Worm (Caenorhabditis elegans) whole organism, late embryonic: ENCODE data around the gene ran-1.

ENCODE experiments used
- C08G9.2 ChIP-seq: sonication (generic microtip); optimal IDR thresholded peaks from 2 replicates; lab custom pipeline; 2016; ENCODE audit warnings: mild to moderate bottlenecking, missing genetic modification characterization, moderate library complexity, missing compliant biosample characterization
- C38D4.7 ChIP-seq: fragments of 200-800 bp; sonication (Bioruptor generic); optimal IDR thresholded peaks from 2 replicates; lab custom pipeline; 2018; ENCODE audit warnings: mild to moderate bottlenecking, missing genetic modification characterization, moderate library complexity, missing compliant biosample characterization
- T23F11.4 ChIP-seq: fragments of 200-800 bp; sonication (Bioruptor generic); optimal IDR thresholded peaks from 2 replicates; lab custom pipeline; 2018; ENCODE audit warnings: mild to moderate bottlenecking, missing genetic modification characterization, missing compliant biosample characterization
- Y22D7AL.16 ChIP-seq: sonication (generic microtip); optimal IDR thresholded peaks from 2 replicates; lab custom pipeline; 2016; ENCODE audit warnings: missing genetic modification characterization, missing compliant biosample characterization
- ahr-1 ChIP-seq: sonication (generic microtip); optimal IDR thresholded peaks from 2 replicates; lab custom pipeline; 2016; ENCODE audit warnings: missing genetic modification characterization, missing compliant biosample characterization
- ceh-14 ChIP-seq: sonication (generic microtip); optimal IDR thresholded peaks from 2 replicates; lab custom pipeline; 2016; ENCODE audit warnings: missing genotype, missing genetic modification characterization, missing compliant biosample characterization
- ceh-18 ChIP-seq: sonication (generic microtip); optimal IDR thresholded peaks from 2 replicates; lab custom pipeline; 2016; ENCODE audit warnings: missing genetic modification characterization, missing compliant biosample characterization
- ceh-19 ChIP-seq: fragments of 200-800 bp; sonication (Bioruptor generic); optimal IDR thresholded peaks from 2 replicates; lab custom pipeline; 2018; ENCODE audit warnings: mild to moderate bottlenecking, missing genetic modification characterization, missing compliant biosample characterization
- ceh-2 ChIP-seq: sonication (generic microtip); optimal IDR thresholded peaks from 2 replicates; lab custom pipeline; 2016; ENCODE audit warnings: missing genotype, missing genetic modification characterization, missing compliant biosample characterization
- ceh-24 ChIP-seq: sonication (generic microtip); optimal IDR thresholded peaks from 2 replicates; lab custom pipeline; 2016; ENCODE audit warnings: mild to moderate bottlenecking, missing genetic modification characterization, missing compliant biosample characterization
- ceh-30 ChIP-seq: fragments of 150-350 bp; optimal IDR thresholded peaks from 2 replicates; lab custom pipeline; 2014; ENCODE audit warnings: missing biosample characterization, missing genetic modification characterization
- ceh-31 ChIP-seq: sonication (generic microtip); optimal IDR thresholded peaks from 2 replicates; lab custom pipeline; 2016; ENCODE audit warnings: missing genetic modification characterization, missing compliant biosample characterization
- ceh-34 ChIP-seq: sonication (generic microtip); optimal IDR thresholded peaks from 2 replicates; lab custom pipeline; 2016; ENCODE audit warnings: mild to moderate bottlenecking, missing genetic modification characterization, missing compliant biosample characterization
- ceh-45 ChIP-seq: fragments of 200-800 bp; sonication (Bioruptor generic); IDR thresholded peaks from 2 replicates; pipeline ENCODE4 v1.3.6; 2022; ENCODE audit warnings: missing genetic modification reagents, missing genetic modification characterization, missing compliant biosample characterization
- ceh-48 ChIP-seq: sonication (generic microtip); optimal IDR thresholded peaks from 2 replicates; lab custom pipeline; 2016; ENCODE audit warnings: missing genetic modification characterization, inconsistent platforms, missing compliant biosample characterization
- che-1 ChIP-seq: sonication (generic microtip); optimal IDR thresholded peaks from 2 replicates; lab custom pipeline; 2016; ENCODE audit warnings: mild to moderate bottlenecking, missing genetic modification characterization, missing compliant biosample characterization
- dmd-4 ChIP-seq: sonication (generic microtip); optimal IDR thresholded peaks from 2 replicates; lab custom pipeline; 2016; ENCODE audit warnings: borderline replicate concordance, missing genetic modification characterization, missing compliant biosample characterization
- elt-2 ChIP-seq: sonication (generic microtip); optimal IDR thresholded peaks from 2 replicates; lab custom pipeline; 2016; ENCODE audit warnings: missing genetic modification reagents, missing genetic modification characterization, missing compliant biosample characterization
- ets-4 ChIP-seq: sonication (generic microtip); optimal IDR thresholded peaks from 2 replicates; lab custom pipeline; 2016; ENCODE audit warnings: missing genetic modification characterization, missing compliant biosample characterization
- fkh-10 ChIP-seq: fragments of 150-350 bp; optimal IDR thresholded peaks from 2 replicates; lab custom pipeline; 2014; ENCODE audit warnings: missing biosample characterization, missing genetic modification reagents, missing genetic modification characterization
- fkh-6 ChIP-seq: sonication (generic microtip); optimal IDR thresholded peaks from 2 replicates; lab custom pipeline; 2016; ENCODE audit warnings: missing genetic modification characterization, missing compliant biosample characterization
- hlh-13 ChIP-seq: fragments of 200-800 bp; sonication (Bioruptor generic); optimal IDR thresholded peaks from 2 replicates; lab custom pipeline; 2018; ENCODE audit warnings: mild to moderate bottlenecking, missing genetic modification characterization, missing compliant biosample characterization
- hlh-8 ChIP-seq: sonication (generic microtip); optimal IDR thresholded peaks from 2 replicates; lab custom pipeline; 2016; ENCODE audit warnings: missing genotype, missing genetic modification characterization, missing compliant biosample characterization
- lim-6 ChIP-seq: sonication (generic microtip); optimal IDR thresholded peaks from 2 replicates; lab custom pipeline; 2016; ENCODE audit warnings: missing genetic modification characterization, missing compliant biosample characterization
- madf-2 ChIP-seq: sonication (generic microtip); optimal IDR thresholded peaks from 2 replicates; lab custom pipeline; 2017; ENCODE audit warnings: missing genetic modification characterization, missing compliant biosample characterization
- nfya-1 ChIP-seq: sonication (generic microtip); optimal IDR thresholded peaks from 2 replicates; lab custom pipeline; 2017; ENCODE audit warnings: missing genetic modification characterization, mild to moderate bottlenecking, missing compliant biosample characterization, antibody characterized with exemption, moderate library complexity
- nhr-11 ChIP-seq: fragments of 150-350 bp; optimal IDR thresholded peaks from 2 replicates; lab custom pipeline; 2014; ENCODE audit warnings: missing biosample characterization, missing genetic modification characterization
- odd-2 ChIP-seq: sonication (generic microtip); optimal IDR thresholded peaks from 2 replicates; lab custom pipeline; 2017; ENCODE audit warnings: antibody characterized with exemption, mild to moderate bottlenecking, missing genetic modification characterization, missing compliant biosample characterization
- pat-9 ChIP-seq: fragments of 200-800 bp; sonication (Bioruptor generic); optimal IDR thresholded peaks from 2 replicates; lab custom pipeline; 2018; ENCODE audit warnings: mild to moderate bottlenecking, missing genetic modification characterization, moderate library complexity, missing compliant biosample characterization
- pax-1 ChIP-seq: fragments of 150-350 bp; optimal IDR thresholded peaks from 2 replicates; lab custom pipeline; 2014; ENCODE audit warnings: missing biosample characterization, missing genetic modification characterization
- pha-4 ChIP-seq: fragments of 150-350 bp; optimal IDR thresholded peaks from 2 replicates; lab custom pipeline; 2018; ENCODE audit warnings: missing biosample characterization, missing genetic modification reagents, missing genetic modification characterization
- pros-1 ChIP-seq: fragments of 150-350 bp; optimal IDR thresholded peaks from 2 replicates; lab custom pipeline; 2014; ENCODE audit warnings: missing biosample characterization, missing genetic modification reagents, missing genetic modification characterization
- ref-2 ChIP-seq: sonication (generic microtip); optimal IDR thresholded peaks from 2 replicates; lab custom pipeline; 2016; ENCODE audit warnings: missing genetic modification characterization, missing compliant biosample characterization
- sdc-2 ChIP-seq: sonication (generic microtip); optimal IDR thresholded peaks from 2 replicates; lab custom pipeline; 2016; ENCODE audit warnings: missing genotype, missing genetic modification characterization, missing compliant biosample characterization
- sox-4 ChIP-seq: sonication (generic microtip); optimal IDR thresholded peaks from 2 replicates; lab custom pipeline; 2017; ENCODE audit warnings: mild to moderate bottlenecking, missing genetic modification characterization, inconsistent platforms, missing compliant biosample characterization
- syd-9 ChIP-seq: sonication (generic microtip); optimal IDR thresholded peaks from 2 replicates; lab custom pipeline; 2016; ENCODE audit warnings: mild to moderate bottlenecking, missing genetic modification characterization, moderate library complexity, missing compliant biosample characterization
- ttx-3 ChIP-seq: sonication (generic microtip); optimal IDR thresholded peaks from 2 replicates; lab custom pipeline; 2016; ENCODE audit warnings: missing genetic modification reagents, missing genetic modification characterization, missing compliant biosample characterization
- unc-42 ChIP-seq: sonication (generic microtip); optimal IDR thresholded peaks from 2 replicates; lab custom pipeline; 2016; ENCODE audit warnings: missing genotype, missing genetic modification characterization, missing compliant biosample characterization
- unc-55 ChIP-seq: sonication (generic microtip); optimal IDR thresholded peaks from 2 replicates; lab custom pipeline; 2017; ENCODE audit warnings: missing biosample characterization, missing genetic modification reagents, missing genetic modification characterization

ran-1 gene

DNA sequence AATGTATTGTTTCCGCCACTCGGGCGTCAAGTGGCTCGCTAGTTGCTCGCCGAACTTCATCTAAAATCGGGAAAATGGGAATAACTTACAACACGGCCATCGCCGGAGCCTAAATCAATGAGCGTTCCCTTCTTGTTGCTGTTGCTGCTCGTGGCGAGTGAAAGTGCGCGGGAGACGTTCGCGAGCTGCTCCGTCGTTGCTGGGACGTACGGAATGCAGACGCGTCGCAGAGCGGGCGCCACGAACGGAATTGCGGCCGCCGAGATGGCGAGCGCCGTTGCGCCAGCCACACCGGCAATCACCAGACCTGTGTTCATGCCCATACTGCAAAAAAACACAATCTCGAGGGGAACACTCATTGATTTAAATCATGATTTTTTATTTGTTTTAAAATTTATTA, 41.0 kb downstream of the ran-1 start:
- TF ChIP-seq ceh-14 (tag; lab: Kevin White, UChicago) (no peak), sdc-2 (tag; lab: Kevin White, UChicago) (no peak), ceh-48 (tag; lab: Kevin White, UChicago) (no peak), ceh-18 (tag; lab: Kevin White, UChicago) (no peak), hlh-13 (GFP tag; lab: Kevin White, UChicago) (no peak), ceh-30 (tag; lab: Kevin White, UChicago) (no peak), ttx-3 (no peak), pha-4 (no peak), syd-9 (tag; lab: Kevin White, UChicago) (no peak), T23F11.4 (GFP tag; lab: Kevin White, UChicago) (no peak), ceh-19 (GFP tag; lab: Kevin White, UChicago) (no peak), C38D4.7 (GFP tag; lab: Kevin White, UChicago) (no peak), ceh-24 (tag; lab: Kevin White, UChicago) (no peak), fkh-6 (tag; lab: Kevin White, UChicago) (no peak), ets-4 (tag; lab: Kevin White, UChicago) (no peak), nhr-11 (tag; lab: Kevin White, UChicago) (no peak), dmd-4 (tag; lab: Kevin White, UChicago) (no peak), lim-6 (no peak)

DNA sequence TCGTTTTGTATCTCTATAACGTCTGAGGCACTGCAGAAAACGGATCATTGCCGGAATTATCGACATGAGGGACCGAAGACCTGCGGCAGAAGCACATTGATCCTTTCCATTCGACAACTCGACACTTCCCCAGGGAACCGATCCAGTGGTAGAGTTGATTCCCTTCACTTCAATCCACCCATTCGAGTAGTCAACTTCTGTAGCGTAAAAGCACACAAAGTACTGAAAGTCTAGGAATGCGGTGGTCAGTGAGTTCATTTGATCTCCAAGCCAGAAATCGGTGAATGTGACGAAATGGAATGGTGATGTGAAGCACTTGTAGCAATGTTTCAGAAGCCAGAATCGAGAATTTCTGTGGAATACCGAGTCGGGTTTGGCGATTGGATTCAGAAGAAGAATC, 43.0 kb downstream of the ran-1 start:
- TF ChIP-seq unc-55 (no peak), sox-4 (tag; lab: Kevin White, UChicago) (no peak), madf-2 (tag; lab: Kevin White, UChicago) (no peak), ceh-30 (tag; lab: Kevin White, UChicago) (no peak), pros-1 (no peak), Y22D7AL.16 (tag; lab: Kevin White, UChicago) (no peak), ref-2 (no peak), che-1 (tag; lab: Kevin White, UChicago) (no peak), ceh-2 (no peak), syd-9 (tag; lab: Kevin White, UChicago) (no peak), elt-2 (tag; lab: Kevin White, UChicago) (no peak), odd-2 (tag; lab: Kevin White, UChicago) (no peak), pat-9 (tag; lab: Kevin White, UChicago) (no peak), ceh-45 (GFP tag; lab: Robert Waterston, UW) (no peak)
- TF ChIP-seq, all 69 proteins: peak for 0

- TF ChIP-seq unc-42 (no peak), pax-1 (tag; lab: Kevin White, UChicago) (no peak), che-1 (tag; lab: Kevin White, UChicago) (no peak), ceh-34 (no peak), fkh-10 (no peak), pha-4 (no peak), ceh-19 (GFP tag; lab: Kevin White, UChicago) (no peak)
- TF ChIP-seq, all 69 proteins: peak for 0
Measured at ce11 chrIII:10703833-10704232, 43.7 kb downstream of the ran-1 start.

ce11 chrIII:10702805-10703204, 44.7 kb downstream of the ran-1 start:
- TF ChIP-seq dmd-4 (tag; lab: Kevin White, UChicago) (no peak), pha-4 (no peak), ceh-24 (tag; lab: Kevin White, UChicago) (no peak), ceh-31 (tag; lab: Kevin White, UChicago) (no peak), ahr-1 (tag; lab: Kevin White, UChicago) (no peak), C08G9.2 (tag; lab: Kevin White, UChicago) (no peak), nfya-1 (peak; percentile 61), hlh-8 (tag; lab: Kevin White, UChicago) (no peak)
